Worm (Caenorhabditis elegans) whole organism, early embryonic: Measurements from ENCODE around the gene unc-52.

Experiments
- B0310.2 ChIP-seq: sonication (generic microtip); optimal IDR thresholded peaks from 2 replicates; lab custom pipeline; 2016; ENCODE audit warnings: mild to moderate bottlenecking, missing genetic modification characterization, missing compliant biosample characterization
- F13C5.2 ChIP-seq: sonication (generic microtip); optimal IDR thresholded peaks from 2 replicates; lab custom pipeline; 2017; ENCODE audit warnings: mild to moderate bottlenecking, missing genetic modification characterization, inconsistent platforms, missing compliant biosample characterization
- aly-1 ChIP-seq: sonication (generic microtip); optimal IDR thresholded peaks from 2 replicates; lab custom pipeline; 2016; ENCODE audit warnings: missing genetic modification characterization, missing compliant biosample characterization
- ama-1 ChIP-seq: fragments of 150-350 bp; optimal IDR thresholded peaks from 2 replicates; lab custom pipeline; 2014
- ceh-13 ChIP-seq: fragments of 200-800 bp; sonication (Bioruptor generic); optimal IDR thresholded peaks from 2 replicates; lab custom pipeline; 2018; ENCODE audit warnings: mild to moderate bottlenecking, missing genetic modification characterization, missing compliant biosample characterization
- ets-7 ChIP-seq: sonication (generic microtip); optimal IDR thresholded peaks from 2 replicates; lab custom pipeline; 2016; ENCODE audit warnings: missing genotype, missing genetic modification characterization, missing compliant biosample characterization
- flt-1 ChIP-seq: fragments of 200-800 bp; sonication (Bioruptor generic); IDR thresholded peaks from 2 replicates; pipeline ENCODE4 v1.3.6; 2022; ENCODE audit warnings: missing genetic modification characterization, missing compliant biosample characterization
- hmbx-1 ChIP-seq: sonication (generic microtip); optimal IDR thresholded peaks from 2 replicates; lab custom pipeline; 2016; ENCODE audit warnings: mild to moderate bottlenecking, missing genetic modification characterization, missing compliant biosample characterization
- hmg-4 ChIP-seq: fragments of 200-800 bp; sonication (Bioruptor generic); optimal IDR thresholded peaks from 2 replicates; lab custom pipeline; 2018; ENCODE audit warnings: mild to moderate bottlenecking, missing genetic modification characterization, missing compliant biosample characterization
- hnd-1 ChIP-seq: sonication (generic microtip); optimal IDR thresholded peaks from 2 replicates; lab custom pipeline; 2016; ENCODE audit warnings: missing genetic modification characterization, missing compliant biosample characterization
- pes-1 ChIP-seq: fragments of 200-800 bp; sonication (Bioruptor generic); IDR thresholded peaks from 2 replicates; pipeline ENCODE4 v1.3.6; 2022; ENCODE audit warnings: missing genetic modification reagents, missing genetic modification characterization, missing compliant biosample characterization
- tbx-11 ChIP-seq: fragments of 200-800 bp; sonication (Bioruptor generic); IDR thresholded peaks from 2 replicates; pipeline ENCODE4 v1.3.6; 2022; ENCODE audit warnings: missing genetic modification characterization, missing compliant biosample characterization
- tbx-37 ChIP-seq: fragments of 200-800 bp; sonication (Bioruptor generic); conservative IDR thresholded peaks from 2 replicates; pipeline ENCODE4 v1.3.6; 2022; ENCODE audit warnings: missing genetic modification reagents, missing genetic modification characterization, missing compliant biosample characterization

- no peak for TF ChIP-seq hmg-4 (GFP tag; lab: Kevin White, UChicago)
- no peak for TF ChIP-seq aly-1 (tag; lab: Kevin White, UChicago)
- TF ChIP-seq ama-1 (lab: Kevin White, UChicago): no peak
- no peak for TF ChIP-seq hmbx-1 (tag; lab: Kevin White, UChicago)
- no peak for TF ChIP-seq pes-1
- TF ChIP-seq hnd-1 (tag; lab: Kevin White, UChicago): no peak
- no peak for TF ChIP-seq flt-1
- TF ChIP-seq tbx-37 (GFP tag; lab: Robert Waterston, UW): no peak
- TF ChIP-seq ets-7 (tag; lab: Kevin White, UChicago): no peak
- no peak for TF ChIP-seq ceh-13 (GFP tag; lab: Kevin White, UChicago)
- TF ChIP-seq tbx-11 (GFP tag; lab: Robert Waterston, UW): no peak
- no peak for TF ChIP-seq F13C5.2
- TF ChIP-seq B0310.2 (tag; lab: Kevin White, UChicago): no peak
These were observed 79.2 kb downstream of the unc-52 start for ce11 chrII:14605026-14605425.
